Fruit fly (Drosophila melanogaster) S2 (cell line): ENCODE measurements around the gene Cyp18a1.

Source experiments
- CG8478 ChIP-seq: fragments of >200 bp; optimal IDR thresholded peaks from 2 replicates; lab custom pipeline; 2018
- CTCF ChIP-seq, 2 experiments: fragments of >200 bp; optimal IDR thresholded peaks; 2 replicates each; lab custom pipeline; 2018

The Cyp18a1 gene

DNA sequence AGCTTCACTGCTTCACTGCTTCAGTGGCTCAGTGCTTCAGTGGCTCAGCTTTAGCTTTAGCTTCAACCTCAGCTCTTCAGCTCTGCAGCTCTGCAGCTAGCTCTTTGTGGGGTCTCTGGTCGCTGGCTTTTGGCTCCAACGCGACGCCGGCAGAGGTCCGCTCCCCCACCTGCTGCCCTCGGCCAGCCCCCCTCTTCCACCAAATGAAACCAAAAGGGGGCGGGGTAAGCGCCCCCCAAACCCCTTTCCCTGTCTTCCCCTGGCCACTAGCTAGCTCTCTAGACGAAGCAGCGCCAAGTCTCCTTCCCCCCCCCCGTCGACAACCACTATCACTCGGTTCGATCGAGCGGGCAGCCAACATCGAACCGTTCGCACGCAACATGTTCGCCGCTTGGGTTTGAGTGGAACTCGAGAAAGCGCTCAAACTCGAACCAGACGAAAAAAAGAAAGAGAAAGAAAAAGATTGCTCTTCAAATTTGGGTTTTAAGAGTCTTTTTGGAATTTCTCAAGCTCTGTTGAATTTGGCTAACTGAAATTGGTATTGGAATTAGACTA is at the start of gene Cyp18a1:
TSS of gene Cyp18a1 (minus strand) at position 95 of the 555 bp plus-strand sequence.
- TF ChIP-seq CG8478 (lab: Kevin White, UChicago) (no peak), CTCF (optimal IDR thresholded peaks at IDR 0.05; lab: Kevin White, UChicago) (no peak)

DNA sequence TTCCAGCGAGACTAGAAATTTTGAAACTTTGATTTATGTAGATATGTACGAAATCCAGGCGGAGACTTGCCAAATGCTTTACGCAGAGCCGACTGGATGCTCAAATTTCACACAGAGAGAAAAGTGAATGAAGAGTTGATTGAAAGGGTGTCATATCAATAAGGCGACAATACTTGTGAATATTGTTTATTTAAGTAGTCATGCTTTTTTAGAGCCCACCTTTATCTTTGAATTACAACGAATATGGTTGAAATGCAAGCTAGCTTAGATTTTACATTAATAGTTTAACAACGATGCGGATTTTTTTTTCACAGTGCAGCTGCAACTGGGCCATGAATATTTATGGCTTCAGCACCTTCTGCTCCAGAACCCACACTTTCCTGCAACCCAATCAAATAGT is 47.0 kb upstream of the Cyp18a1 start, which contains the start of gene CG6873:
TSS of gene CG6873 (minus strand) at position 101 of the 400 bp plus-strand sequence.
- TF ChIP-seq CTCF (optimal IDR thresholded peaks at IDR 0.05; lab: Kevin White, UChicago), result no peak
- no peak for TF ChIP-seq CG8478 (lab: Kevin White, UChicago)

DNA sequence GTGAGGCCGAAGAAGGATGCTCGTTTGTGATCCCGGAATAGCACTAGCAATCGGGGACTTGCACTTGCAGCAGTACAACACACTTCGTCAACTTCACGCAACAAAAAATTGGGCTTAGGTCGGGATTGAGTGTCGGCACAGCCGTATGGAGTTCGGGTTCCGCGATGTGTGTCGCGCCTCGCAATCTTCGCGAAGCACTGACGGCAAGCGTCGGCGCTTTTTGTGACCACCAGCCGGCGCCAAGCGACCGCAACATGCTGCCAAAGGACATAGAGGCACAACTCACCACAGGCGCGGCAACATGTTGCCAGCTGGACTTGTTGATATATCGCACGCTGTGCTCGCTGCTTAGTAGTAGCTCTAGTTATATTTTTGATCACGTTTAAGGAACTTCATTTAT is 33.4 kb upstream of the Cyp18a1 start, which contains the start of gene CCKLR-17D1:
TSS of gene CCKLR-17D1 (minus strand) at position 303 of the 400 bp plus-strand sequence.
- TF ChIP-seq CG8478 (lab: Kevin White, UChicago), result no peak
- no peak for TF ChIP-seq CTCF (optimal IDR thresholded peaks at IDR 0.05; lab: Kevin White, UChicago)

DNA sequence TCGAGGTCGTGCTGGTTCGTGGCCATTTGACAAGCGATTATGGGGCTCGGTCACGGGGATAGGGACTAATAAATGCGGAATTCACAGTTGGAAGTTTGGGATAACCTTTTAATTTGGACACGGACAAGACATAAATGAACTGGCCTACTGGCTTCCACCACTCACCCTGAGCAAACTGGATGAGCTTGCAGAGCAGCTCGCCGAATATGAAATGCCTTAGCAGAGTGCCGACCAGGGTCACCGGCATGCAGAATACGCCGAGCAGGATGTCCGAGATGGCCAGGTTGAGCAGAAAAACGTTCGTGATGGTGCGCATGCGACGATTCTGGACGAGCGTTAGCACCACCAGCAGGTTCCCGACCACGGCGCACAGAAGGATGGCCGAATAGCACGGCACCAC is 32.7 kb upstream of the Cyp18a1 start, which contains the start of gene CG42302:
TSS of gene CG42302 (minus strand) at position 101 of the 400 bp plus-strand sequence.
- TF ChIP-seq CTCF (optimal IDR thresholded peaks at IDR 0.05; lab: Kevin White, UChicago) (no peak), CG8478 (lab: Kevin White, UChicago) (no peak)

DNA sequence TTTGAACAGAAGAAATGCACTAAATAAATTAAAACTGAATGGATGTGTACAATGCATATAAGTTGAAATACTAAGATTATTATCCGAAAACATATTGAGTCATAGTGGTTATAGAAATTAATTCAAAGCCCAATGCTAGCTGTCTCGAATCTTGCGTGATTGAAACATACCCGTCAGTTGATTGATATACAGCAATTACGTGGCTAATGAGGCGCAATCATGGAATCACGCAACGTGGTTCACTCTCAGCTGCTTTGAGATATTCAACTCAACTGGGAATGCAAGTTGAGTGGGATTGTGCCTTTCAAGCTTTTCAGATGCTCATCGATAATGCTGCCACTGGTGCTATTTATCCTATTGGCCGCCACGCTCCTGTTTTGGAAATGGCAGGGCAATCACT is 16.7 kb upstream of the Cyp18a1 start, which contains the start of gene Cyp308a1:
TSS of gene Cyp308a1 (plus strand) at position 301 of the 400 bp plus-strand sequence.
- no peak for TF ChIP-seq CG8478 (lab: Kevin White, UChicago)
- no peak for TF ChIP-seq CTCF (optimal IDR thresholded peaks at IDR 0.05; lab: Kevin White, UChicago)

DNA sequence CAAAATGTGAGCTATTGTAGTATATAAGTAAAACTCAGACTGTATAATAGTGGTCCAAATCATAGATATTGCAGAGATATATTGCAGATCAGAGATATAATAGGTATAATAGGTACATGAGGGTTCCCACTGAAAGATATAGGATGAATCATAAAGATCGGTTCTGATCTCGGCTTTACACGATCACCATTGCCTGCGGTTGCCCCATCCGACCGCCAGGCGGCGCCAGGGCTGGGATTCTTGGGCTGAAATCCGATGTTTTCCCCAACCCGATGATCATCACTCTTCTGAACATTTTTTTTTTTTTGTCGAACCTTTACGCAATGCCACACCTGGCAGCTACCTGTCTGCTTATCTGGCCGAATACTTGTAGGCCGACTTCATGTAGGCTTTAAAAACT is 11.0 kb upstream of the Cyp18a1 start:
- peak; percentile 90 to 92 for TF ChIP-seq CTCF (optimal IDR thresholded peaks at IDR 0.05; lab: Kevin White, UChicago)
- no peak for TF ChIP-seq CG8478 (lab: Kevin White, UChicago)

DNA sequence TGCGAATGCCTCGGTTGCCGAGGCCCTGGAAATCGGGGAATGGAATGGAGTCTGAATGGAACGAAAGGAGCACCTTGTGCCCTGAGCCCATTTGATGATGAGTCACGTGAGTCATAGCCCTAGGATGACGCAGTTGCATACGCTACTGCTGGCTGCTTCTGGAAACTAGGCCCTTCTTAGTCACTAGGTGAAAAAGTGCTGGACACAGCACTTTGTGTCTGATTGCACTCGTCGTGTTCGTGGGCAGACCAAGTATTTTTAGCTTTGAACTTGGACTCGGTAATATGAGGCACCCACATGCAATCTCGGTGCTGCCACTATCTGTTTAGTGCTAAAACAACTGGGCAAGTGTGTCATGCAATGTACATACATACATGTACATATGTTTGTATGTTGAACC is 9.4 kb upstream of the Cyp18a1 start:
- TF ChIP-seq CG8478 (lab: Kevin White, UChicago), result no peak
- TF ChIP-seq CTCF (optimal IDR thresholded peaks at IDR 0.05; lab: Kevin White, UChicago), result no peak

DNA sequence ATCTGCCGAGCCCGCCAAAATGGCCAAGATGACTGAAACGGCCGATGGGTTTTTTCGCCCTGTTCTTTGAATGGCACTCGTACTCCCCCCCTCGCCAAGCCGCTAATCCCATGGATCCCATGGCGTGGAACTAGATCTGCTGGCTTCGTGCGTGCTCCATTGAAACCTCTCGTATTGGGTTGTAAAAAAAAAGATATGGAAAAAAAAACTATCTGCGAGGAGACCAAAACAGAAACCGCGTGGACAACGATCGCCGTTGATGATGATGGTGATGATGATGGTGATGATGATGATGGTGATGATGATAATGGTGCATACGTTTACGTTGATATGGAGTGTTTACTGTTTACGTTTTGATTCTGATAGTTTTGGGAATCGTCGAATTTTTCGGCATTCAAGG is 8.9 kb upstream of the Cyp18a1 start:
- TF ChIP-seq CG8478 (lab: Kevin White, UChicago), result no peak
- TF ChIP-seq CTCF (optimal IDR thresholded peaks at IDR 0.05; lab: Kevin White, UChicago), result no peak

DNA sequence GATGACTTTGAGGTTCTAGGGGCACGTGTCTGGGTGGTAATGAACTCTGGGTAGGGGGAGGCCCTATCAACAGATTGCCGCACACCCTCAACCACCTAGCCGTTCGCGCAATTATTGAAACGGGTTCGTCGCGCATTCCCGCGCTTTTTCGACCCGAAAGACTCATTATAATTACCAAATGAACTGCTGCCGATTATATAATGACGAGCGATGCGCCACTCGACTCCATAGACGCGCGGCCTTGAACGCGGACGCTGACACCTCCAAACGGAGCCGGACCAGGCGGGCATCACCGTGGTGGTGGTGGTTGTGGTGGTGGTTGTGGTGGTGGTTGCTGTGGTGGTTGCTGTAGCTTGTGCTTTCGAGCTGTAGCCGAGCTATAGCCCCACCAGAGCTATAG is 7.7 kb upstream of the Cyp18a1 start:
- TF ChIP-seq CTCF (optimal IDR thresholded peaks at IDR 0.05; lab: Kevin White, UChicago), result no peak
- no peak for TF ChIP-seq CG8478 (lab: Kevin White, UChicago)

DNA sequence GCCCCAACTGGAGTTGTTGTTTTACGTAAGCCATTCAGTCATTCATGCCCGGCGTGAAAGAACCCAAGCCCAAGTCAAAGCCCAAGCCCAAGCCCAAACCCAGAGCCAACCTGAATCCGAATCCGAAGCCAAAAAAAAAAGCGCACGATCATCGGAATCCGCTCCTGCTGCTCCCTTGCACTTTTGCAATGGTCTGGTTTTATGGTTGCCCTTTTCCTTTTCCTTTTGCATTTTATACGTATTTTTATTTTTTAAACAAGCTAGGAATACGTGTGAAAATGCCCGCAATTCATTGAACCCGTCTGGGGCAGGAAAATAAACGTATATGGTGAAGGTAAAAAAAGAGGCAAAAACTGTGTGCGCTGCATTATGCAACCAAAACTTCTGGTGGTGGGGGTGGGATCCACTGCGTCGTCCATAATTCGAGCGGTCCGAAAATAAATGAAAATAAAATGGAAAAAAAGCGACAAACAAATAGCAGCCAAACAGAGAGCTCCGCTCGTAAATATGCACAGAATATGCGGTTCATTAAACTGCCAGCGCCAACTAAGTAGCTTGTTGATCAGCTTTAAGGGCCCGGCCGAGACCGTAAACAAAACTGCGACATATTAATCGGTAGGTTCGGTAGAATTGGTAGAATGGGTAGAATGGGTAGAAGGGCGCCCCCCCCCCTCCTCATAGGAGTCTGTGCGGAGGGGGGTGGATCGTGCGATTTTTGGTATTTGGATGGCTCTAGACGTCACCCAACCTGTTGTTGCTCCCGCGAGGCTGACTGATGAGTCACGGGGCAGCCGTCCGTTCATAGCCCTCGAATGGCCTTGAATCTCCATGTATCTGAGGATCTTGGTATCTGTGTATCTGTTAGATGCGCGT is 6.7 kb upstream of the Cyp18a1 start:
- TF ChIP-seq CG8478 (lab: Kevin White, UChicago) (no peak), CTCF (optimal IDR thresholded peaks at IDR 0.05; lab: Kevin White, UChicago) (no peak)

DNA sequence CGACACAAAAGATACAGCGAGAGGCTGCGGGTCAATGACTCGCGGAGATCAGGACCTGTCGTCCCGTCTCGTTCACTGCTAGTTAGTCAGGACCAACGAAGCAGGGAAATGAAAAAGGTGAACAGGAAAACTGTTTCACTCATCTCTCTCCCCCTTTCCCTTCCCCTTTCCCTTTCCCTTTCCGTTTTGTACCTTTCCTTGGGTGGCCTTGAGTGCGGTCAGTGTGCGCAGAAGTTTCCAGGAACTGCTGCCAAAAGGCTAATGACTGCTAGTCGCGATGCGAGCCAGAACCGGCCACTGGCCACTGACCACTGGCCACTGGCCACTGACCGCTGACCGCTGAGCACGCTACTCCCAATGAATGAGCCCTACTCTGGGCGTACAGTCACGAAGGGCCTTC is 2.8 kb upstream of the Cyp18a1 start:
- no peak for TF ChIP-seq CTCF (optimal IDR thresholded peaks at IDR 0.05; lab: Kevin White, UChicago)
- TF ChIP-seq CG8478 (lab: Kevin White, UChicago), result no peak

DNA sequence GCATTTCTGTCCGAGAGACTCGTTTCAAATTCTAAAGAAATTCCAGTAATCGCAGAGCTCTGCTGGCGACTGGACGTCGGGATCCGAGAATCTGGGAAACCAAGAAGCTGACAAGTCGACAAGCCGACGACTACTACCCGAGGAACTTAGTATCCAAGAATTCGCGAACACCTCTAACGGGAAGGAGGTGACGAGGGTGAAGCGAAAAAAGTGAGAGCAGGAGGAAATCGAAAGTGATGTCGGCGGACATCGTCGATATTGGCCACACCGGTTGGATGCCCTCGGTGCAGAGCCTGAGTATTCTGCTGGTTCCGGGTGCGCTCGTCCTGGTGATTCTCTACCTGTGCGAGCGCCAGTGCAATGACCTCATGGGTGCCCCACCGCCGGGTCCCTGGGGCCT is 7.1 kb downstream of the Cyp18a1 start, which contains the start of gene phtm:
TSS of gene phtm (plus strand) at position 41 of the 400 bp plus-strand sequence.
- TF ChIP-seq CG8478 (lab: Kevin White, UChicago), result no peak
- no peak for TF ChIP-seq CTCF (optimal IDR thresholded peaks at IDR 0.05; lab: Kevin White, UChicago)

DNA sequence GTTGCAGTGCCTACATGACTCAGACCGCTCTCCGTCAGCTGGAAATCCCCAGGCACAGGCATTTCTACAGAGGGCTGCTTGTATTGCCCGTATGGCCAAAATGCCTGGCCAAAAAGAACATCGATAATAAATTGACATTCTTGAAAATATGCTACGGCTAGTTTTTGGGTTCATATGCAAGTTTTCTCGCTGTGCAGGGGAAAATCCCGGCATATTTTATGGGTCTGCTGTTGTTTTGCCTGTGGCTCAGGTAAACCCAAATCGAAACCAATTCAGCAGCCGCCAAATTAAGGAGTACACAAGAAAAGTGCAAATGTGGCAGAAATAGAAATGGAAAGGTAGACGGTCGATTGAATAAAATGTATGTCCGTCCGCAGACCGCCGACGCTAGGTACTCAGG is 7.9 kb downstream of the Cyp18a1 start:
- TF ChIP-seq CG8478 (lab: Kevin White, UChicago) (no peak), CTCF (optimal IDR thresholded peaks at IDR 0.05; lab: Kevin White, UChicago) (no peak)

DNA sequence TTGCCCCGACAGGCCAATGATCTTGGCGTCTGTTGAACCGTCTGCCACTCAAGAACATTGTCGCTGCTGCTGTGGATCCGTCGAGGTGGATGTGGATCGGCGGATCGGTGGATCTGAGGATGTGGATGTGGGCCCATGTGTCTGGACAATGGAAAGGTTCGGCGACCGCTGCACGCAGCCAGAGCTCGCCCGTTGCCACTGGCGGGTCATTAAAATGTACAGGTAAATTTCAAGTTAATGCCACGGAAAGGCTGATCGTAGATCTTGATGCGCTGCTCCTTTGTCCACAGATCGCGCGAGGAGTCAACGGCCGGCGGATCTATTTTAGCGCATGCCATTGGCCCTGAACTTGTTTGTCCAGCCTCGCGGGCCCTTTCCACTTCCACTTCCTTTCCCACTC is 8.3 kb downstream of the Cyp18a1 start:
- TF ChIP-seq CG8478 (lab: Kevin White, UChicago), result no peak
- TF ChIP-seq CTCF (optimal IDR thresholded peaks at IDR 0.05; lab: Kevin White, UChicago), result no peak

DNA sequence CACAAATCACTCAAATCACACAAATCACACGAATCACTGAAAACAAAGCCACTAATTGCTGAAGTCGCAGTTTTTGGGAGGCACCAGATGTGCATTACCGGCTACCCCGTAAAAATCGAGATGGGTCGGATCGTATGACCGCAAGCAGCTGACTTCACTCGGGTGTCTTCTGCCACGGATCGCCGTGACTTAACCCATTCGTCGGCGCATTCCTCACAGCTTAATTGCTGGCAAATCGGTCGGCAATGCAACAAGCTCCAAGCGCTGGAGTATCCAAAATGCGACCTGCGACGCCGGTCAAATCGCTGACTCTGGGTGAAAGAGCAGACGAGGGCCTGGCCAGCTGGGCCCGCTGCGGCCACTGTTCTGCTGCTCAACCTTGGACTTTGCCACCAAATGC is 10.0 kb downstream of the Cyp18a1 start:
- no peak for TF ChIP-seq CTCF (optimal IDR thresholded peaks at IDR 0.05; lab: Kevin White, UChicago)
- no peak for TF ChIP-seq CG8478 (lab: Kevin White, UChicago)
